Fruit fly (Drosophila melanogaster) whole organism, pupa: Measurements from ENCODE around the gene CG10035.

Experiments used
- CG10348 ChIP-seq: fragments of 200-800 bp; sonication (Bioruptor generic); IDR thresholded peaks from 2 replicates; pipeline ENCODE4 v1.3.6; 2022; ENCODE audit warnings: missing biosample characterization, missing genetic modification characterization
- CG12605 ChIP-seq: fragments of 200-800 bp; sonication (Bioruptor generic); IDR thresholded peaks from 2 replicates; pipeline ENCODE4 v1.3.6; 2022; ENCODE audit warnings: missing biosample characterization, missing genetic modification characterization
- CG13204 ChIP-seq: fragments of 200-800 bp; sonication (Bioruptor generic); optimal IDR thresholded peaks from 2 replicates; lab custom pipeline; 2018; ENCODE audit warnings: missing biosample characterization, mild to moderate bottlenecking, missing genetic modification characterization, moderate library complexity
- CG14655 ChIP-seq: fragments of 200-800 bp; sonication (Bioruptor generic); optimal IDR thresholded peaks from 3 replicates; lab custom pipeline; 2017; ENCODE audit warnings: mild to moderate bottlenecking, missing biosample characterization, missing genetic modification reagents, missing genetic modification characterization
- CG15710 ChIP-seq: fragments of 200-800 bp; sonication (Bioruptor generic); optimal IDR thresholded peaks from 2 replicates; lab custom pipeline; 2018; ENCODE audit warnings: missing biosample characterization, mild to moderate bottlenecking, missing genetic modification characterization, moderate library complexity
- CG17806 ChIP-seq: fragments of 200-800 bp; sonication (Bioruptor generic); optimal IDR thresholded peaks from 2 replicates; lab custom pipeline; 2018; ENCODE audit warnings: missing biosample characterization, mild to moderate bottlenecking, missing genetic modification characterization, moderate library complexity
- CG32121 ChIP-seq: fragments of 200-800 bp; sonication (Bioruptor generic); IDR thresholded peaks from 2 replicates; pipeline ENCODE4 v1.3.6; 2022; ENCODE audit warnings: missing biosample characterization, missing genetic modification characterization
- CG34367 ChIP-seq: fragments of 200-800 bp; sonication (Bioruptor generic); optimal IDR thresholded peaks from 2 replicates; lab custom pipeline; 2018; ENCODE audit warnings: missing biosample characterization, mild to moderate bottlenecking, missing genetic modification characterization
- CG4496 ChIP-seq: fragments of 200-800 bp; sonication (Bioruptor generic); IDR thresholded peaks from 3 replicates; pipeline ENCODE4 v1.3.6; 2022; ENCODE audit warnings: missing biosample characterization, missing genetic modification characterization
- CG8159 ChIP-seq: fragments of 200-800 bp; sonication (Bioruptor generic); optimal IDR thresholded peaks from 3 replicates; lab custom pipeline; 2018; ENCODE audit warnings: missing biosample characterization, mild to moderate bottlenecking, missing genetic modification characterization, moderate library complexity
- CG8301 ChIP-seq: fragments of 200-800 bp; sonication (Bioruptor generic); optimal IDR thresholded peaks from 2 replicates; lab custom pipeline; 2018; ENCODE audit warnings: missing biosample characterization, mild to moderate bottlenecking, missing genetic modification characterization
- CG9948 ChIP-seq: fragments of 200-800 bp; sonication (Bioruptor generic); optimal IDR thresholded peaks from 2 replicates; lab custom pipeline; 2018; ENCODE audit warnings: missing biosample characterization, mild to moderate bottlenecking, missing genetic modification characterization, moderate library complexity
- D1 ChIP-seq: fragments of 200-800 bp; sonication (Bioruptor generic); optimal IDR thresholded peaks from 2 replicates; lab custom pipeline; 2018; ENCODE audit warnings: missing biosample characterization, mild to moderate bottlenecking, missing genetic modification characterization, moderate library complexity
- EcR ChIP-seq: fragments of 200-800 bp; sonication (Bioruptor generic); optimal IDR thresholded peaks from 3 replicates; lab custom pipeline; 2019; ENCODE audit warnings: missing biosample characterization, missing genetic modification characterization, mild to moderate bottlenecking, moderate library complexity, missing genetic modification reagents
- Ets98B ChIP-seq: fragments of 200-800 bp; sonication (Bioruptor generic); IDR thresholded peaks from 2 replicates; pipeline ENCODE4 v1.3.6; 2022; ENCODE audit warnings: missing biosample characterization, missing genetic modification characterization
- Pif1A ChIP-seq: fragments of 200-800 bp; sonication (Bioruptor generic); optimal IDR thresholded peaks from 3 replicates; lab custom pipeline; 2016; ENCODE audit warnings: missing biosample characterization, missing genetic modification characterization
- Pif1B ChIP-seq: fragments of 200-800 bp; sonication (Bioruptor generic); optimal IDR thresholded peaks from 3 replicates; lab custom pipeline; 2016; ENCODE audit warnings: missing biosample characterization, missing genetic modification characterization
- Snoo ChIP-seq: fragments of 200-800 bp; sonication (Bioruptor generic); optimal IDR thresholded peaks from 3 replicates; lab custom pipeline; 2017; ENCODE audit warnings: missing biosample characterization, mild to moderate bottlenecking, missing genetic modification characterization, inconsistent platforms
- fd96Ca ChIP-seq: fragments of 200-800 bp; sonication (Bioruptor generic); IDR thresholded peaks from 3 replicates; pipeline ENCODE4 v1.3.6; 2022; ENCODE audit warnings: missing biosample characterization, missing genetic modification characterization
- gl ChIP-seq: fragments of 200-800 bp; sonication (Bioruptor generic); optimal IDR thresholded peaks from 2 replicates; lab custom pipeline; 2018; ENCODE audit warnings: missing biosample characterization, mild to moderate bottlenecking, missing genetic modification characterization
- rn ChIP-seq: fragments of 200-800 bp; sonication (Bioruptor generic); IDR thresholded peaks from 2 replicates; pipeline ENCODE4 v1.3.6; 2022; ENCODE audit warnings: missing biosample characterization, missing genetic modification characterization

CG10035 gene

DNA sequence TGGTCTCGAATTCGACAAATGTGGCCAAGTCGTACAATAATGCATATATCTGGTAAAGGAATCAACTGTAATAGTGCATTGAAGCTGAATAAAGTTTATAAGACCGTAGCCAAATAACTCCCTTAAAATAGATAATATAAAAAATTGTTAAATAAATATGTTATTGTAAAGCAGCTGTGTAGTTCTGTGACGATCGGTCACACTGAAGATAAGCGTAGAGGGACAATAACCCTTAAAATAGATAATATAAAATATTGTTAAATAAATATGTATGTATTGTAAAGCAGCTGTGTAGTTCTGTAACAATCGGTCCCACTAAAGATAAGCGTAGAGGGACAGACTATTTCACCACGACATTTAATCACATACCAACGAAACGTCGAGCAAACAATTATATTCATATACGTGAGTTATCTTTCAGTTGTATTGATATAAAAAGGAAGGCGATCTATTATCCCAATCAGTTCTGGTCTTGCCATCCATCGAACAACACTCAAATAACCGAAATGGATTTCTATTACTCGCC lies 7.2 kb downstream of the CG10035 start, which contains the start of gene GstD5:
TSS of gene GstD5 (plus strand) at position 476 of the 526 bp plus-strand sequence.
- TF ChIP-seq Snoo (tag; lab: Kevin White, UChicago), result no peak
- no peak for TF ChIP-seq CG17806
- TF ChIP-seq EcR (GFP tag; lab: Kevin White, UChicago), result peak; percentile 76

DNA sequence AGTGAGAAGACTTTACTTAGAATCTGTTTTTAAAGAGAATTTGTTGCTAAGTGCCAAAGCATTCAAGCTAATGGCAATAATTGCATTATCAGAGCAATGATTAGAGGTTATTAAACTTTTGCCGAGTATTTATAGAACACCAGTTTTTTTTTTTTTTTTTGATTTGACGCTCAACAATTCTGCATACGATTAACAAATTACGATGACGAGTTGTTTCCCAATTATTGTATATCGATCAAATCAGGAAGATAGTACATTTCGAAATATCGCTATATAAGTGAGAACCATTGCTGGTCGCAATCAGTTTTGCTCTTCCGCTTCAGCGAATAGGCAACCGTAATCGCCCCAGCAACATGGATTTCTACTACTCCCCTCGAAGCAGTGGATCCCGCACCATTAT lies 8.7 kb downstream of the CG10035 start, which contains the start of gene GstD4:
TSS of gene GstD4 (plus strand) at position 301 of the 400 bp plus-strand sequence.
- TF ChIP-seq EcR (GFP tag; lab: Kevin White, UChicago) (peak; percentile 21), CG32121 (GFP tag; lab: Robert Waterston, UW) (no peak)

DNA sequence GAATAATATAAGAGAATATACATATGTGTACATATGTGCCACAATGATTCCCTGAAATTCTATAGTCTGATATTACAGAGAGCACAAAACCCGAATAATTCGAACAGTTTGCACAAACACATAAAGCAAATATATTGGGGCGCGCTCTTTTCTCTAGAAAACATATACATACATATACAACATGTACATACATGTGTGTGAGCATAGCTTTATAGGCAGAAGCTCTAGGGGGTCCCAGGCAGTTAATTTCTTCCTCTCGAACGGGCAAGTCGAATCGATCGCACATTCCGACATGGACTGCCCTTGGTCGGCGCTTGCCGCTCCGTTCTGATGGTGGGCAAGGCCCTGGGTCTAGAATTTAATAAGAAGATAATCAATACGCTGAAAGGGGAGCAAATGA lies 9.7 kb downstream of the CG10035 start, which contains the start of gene GstD3:
TSS of gene GstD3 (plus strand) at position 269 of the 400 bp plus-strand sequence.
- TF ChIP-seq Pif1B (GFP tag; lab: Kevin White, UChicago) (no peak), Pif1A (GFP tag; lab: Kevin White, UChicago) (no peak), EcR (GFP tag; lab: Kevin White, UChicago) (peak; percentile 25), gl (no peak), D1 (tag; lab: Kevin White, UChicago) (no peak)

DNA sequence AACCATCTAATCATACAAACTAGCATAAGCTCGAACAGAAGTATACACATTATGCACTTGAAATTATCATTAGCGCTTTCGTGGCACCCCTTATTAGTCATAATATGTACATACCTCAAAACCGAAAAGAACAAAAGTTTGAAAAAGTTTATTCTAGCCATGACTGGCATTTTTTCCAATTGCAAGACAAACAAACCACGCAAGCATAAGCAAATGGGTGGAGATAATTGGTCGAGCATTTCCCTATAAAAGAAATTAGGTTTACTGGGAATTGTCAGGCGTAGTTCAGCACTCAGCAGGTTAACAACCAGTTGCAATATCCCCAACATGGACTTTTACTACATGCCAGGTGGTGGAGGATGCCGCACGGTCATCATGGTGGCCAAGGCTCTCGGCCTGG lies 10.8 kb downstream of the CG10035 start, which contains the start of gene GstD2:
TSS of gene GstD2 (plus strand) at position 301 of the 400 bp plus-strand sequence.
- TF ChIP-seq fd96Ca (no peak), CG17806 (no peak), CG13204 (GFP tag; lab: Kevin White, UChicago) (no peak), CG8301 (no peak), CG10348 (GFP tag; lab: Robert Waterston, UW) (no peak), CG34367 (no peak), CG15710 (tag; lab: Kevin White, UChicago) (no peak), Snoo (tag; lab: Kevin White, UChicago) (no peak), Pif1B (GFP tag; lab: Kevin White, UChicago) (no peak)

DNA sequence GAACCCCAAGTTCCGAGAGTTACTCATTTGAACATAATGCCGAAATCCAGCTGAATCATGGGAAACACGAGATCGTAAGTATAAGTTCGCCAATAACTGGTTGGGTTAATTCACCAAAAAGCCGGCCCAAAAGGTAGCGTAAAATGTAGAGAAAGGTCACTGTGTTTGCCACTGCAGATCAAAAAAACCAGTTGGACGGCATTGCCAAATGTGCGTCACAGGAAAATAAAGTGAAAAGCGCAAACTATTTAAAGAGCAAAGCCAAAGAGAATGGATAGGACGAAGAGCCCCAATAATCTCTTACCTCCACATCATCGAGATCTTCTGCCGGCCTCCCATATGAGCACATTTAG lies 11.9 kb downstream of the CG10035 start:
- TF ChIP-seq CG8301 (no peak), EcR (GFP tag; lab: Kevin White, UChicago) (peak; percentile 84), Pif1A (GFP tag; lab: Kevin White, UChicago) (no peak), CG12605 (GFP tag; lab: Robert Waterston, UW) (peak; percentile 10; the same call in 1 of the 2 replicates)

DNA sequence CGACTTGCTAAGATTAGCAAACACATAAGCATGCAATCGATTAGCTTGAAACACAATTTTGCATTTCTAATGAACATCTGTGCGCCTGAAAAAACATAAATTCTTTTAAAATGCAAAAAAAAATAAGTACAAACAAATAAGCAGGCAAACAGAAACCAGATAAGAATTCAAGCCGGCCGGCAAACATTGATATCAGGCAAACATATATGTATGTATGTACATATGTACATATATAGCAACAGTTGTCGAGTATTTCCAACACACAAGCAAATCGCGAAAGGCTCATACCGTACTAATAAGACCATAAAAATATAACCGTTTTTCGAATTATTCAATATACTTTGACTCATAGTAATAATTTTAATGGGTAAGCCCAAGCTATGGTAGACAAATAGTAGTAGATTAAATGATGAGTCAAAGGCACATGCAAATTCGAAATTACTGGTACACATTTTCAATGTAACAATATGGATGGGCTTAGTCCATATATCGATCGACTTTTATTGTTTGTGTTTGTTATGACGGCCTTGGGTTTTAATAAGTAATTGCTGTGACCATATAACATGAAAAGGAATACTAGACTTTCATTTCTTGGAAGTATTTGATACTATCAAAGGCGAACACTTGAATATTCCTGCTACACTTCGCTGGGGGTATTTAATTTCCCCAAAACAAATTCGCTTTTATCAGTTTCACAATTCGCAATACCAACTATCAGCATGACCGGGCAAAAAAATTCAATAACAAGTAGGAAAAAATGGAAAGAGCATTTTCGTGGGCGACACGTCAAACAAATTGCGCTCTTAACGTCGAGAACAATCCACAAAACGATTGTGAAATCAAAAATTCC lies 12.5 kb downstream of the CG10035 start:
- TF ChIP-seq Pif1B (GFP tag; lab: Kevin White, UChicago) (no peak), CG12605 (GFP tag; lab: Robert Waterston, UW) (no peak), CG17806 (no peak), CG32121 (GFP tag; lab: Robert Waterston, UW) (no peak), Ets98B (no peak), gl (no peak), D1 (tag; lab: Kevin White, UChicago) (no peak), CG8301 (no peak), CG9948 (no peak), CG8159 (no peak), CG15710 (tag; lab: Kevin White, UChicago) (no peak), CG4496 (GFP tag; lab: Robert Waterston, UW) (no peak), CG10348 (GFP tag; lab: Robert Waterston, UW) (no peak), CG14655 (no peak), CG13204 (GFP tag; lab: Kevin White, UChicago) (no peak)

DNA sequence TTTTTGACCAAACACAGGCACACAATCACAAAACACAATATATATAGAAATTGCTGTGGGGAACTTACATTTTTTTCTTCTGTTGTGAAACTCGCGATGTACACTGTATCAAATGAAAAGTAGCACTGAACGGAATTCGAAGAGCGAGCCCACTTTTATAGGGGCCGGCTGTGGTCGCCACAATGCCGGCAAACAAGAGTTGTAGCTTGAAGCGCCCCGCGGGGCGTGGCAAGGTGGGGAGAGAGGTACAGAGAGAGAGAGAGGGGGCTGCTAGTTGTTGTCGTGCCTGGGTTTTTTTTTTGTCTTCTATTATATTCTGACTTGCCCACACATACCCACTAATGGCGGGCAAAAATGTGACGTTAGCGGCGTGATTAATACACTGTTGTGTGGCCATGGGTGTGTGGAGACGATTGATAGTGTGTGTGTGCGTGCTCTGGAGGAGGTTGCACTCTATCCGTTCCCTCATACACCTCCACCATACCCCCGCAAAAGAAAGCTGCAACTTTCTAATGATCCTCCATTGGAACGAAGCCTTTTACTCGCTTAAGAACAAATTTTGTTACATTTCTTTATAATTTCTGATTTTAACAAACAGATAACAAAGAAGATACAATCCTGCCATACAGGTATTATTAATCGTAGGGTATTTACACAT lies 13.2 kb downstream of the CG10035 start, which contains the start of gene GstD1:
TSS of gene GstD1 (minus strand) at position 134 of the 658 bp plus-strand sequence.
- no peak for TF ChIP-seq gl
- peak; percentile 92 for TF ChIP-seq CG32121 (GFP tag; lab: Robert Waterston, UW)
- peak; percentile 24 for TF ChIP-seq CG15710 (tag; lab: Kevin White, UChicago)
- TF ChIP-seq Snoo (tag; lab: Kevin White, UChicago), result peak; percentile 14
- peak; percentile 88 for TF ChIP-seq CG8301
- TF ChIP-seq CG12605 (GFP tag; lab: Robert Waterston, UW), result peak; percentile 75
- TF ChIP-seq CG34367, result peak; percentile 17
- no peak for TF ChIP-seq D1 (tag; lab: Kevin White, UChicago)
- peak; percentile 74 for TF ChIP-seq CG4496 (GFP tag; lab: Robert Waterston, UW)
- TF ChIP-seq EcR (GFP tag; lab: Kevin White, UChicago), result peak; percentile 48
- TF ChIP-seq Ets98B, result peak; percentile 90
- peak; percentile 47 for TF ChIP-seq CG8159
- TF ChIP-seq CG17806, result peak; percentile 39
- TF ChIP-seq CG9948, result peak; percentile 72
- peak; percentile 53 for TF ChIP-seq Pif1A (GFP tag; lab: Kevin White, UChicago)
- TF ChIP-seq fd96Ca, result peak; percentile 89; the same call in 2 of the 3 replicates
- peak; percentile 86 for TF ChIP-seq CG14655
- TF ChIP-seq CG10348 (GFP tag; lab: Robert Waterston, UW), result peak; percentile 30
- no peak for TF ChIP-seq rn (GFP tag; lab: Robert Waterston, UW)
- peak; percentile 38 for TF ChIP-seq Pif1B (GFP tag; lab: Kevin White, UChicago)
- no peak for TF ChIP-seq CG13204 (GFP tag; lab: Kevin White, UChicago)
